Fruit fly (Drosophila melanogaster) whole organism, embryonic: ENCODE measurements around the gene CG18269.

ENCODE experiments used
- CG10431 ChIP-seq: fragments of 200-800 bp; sonication (Bioruptor generic); optimal IDR thresholded peaks from 3 replicates; lab custom pipeline; 2018; ENCODE audit warnings: missing biosample characterization, mild to moderate bottlenecking, missing genetic modification characterization
- CG11085 ChIP-seq: fragments of 200-800 bp; sonication (Bioruptor generic); IDR thresholded peaks from 2 replicates; pipeline ENCODE4 v1.3.6; 2022; ENCODE audit warnings: missing biosample characterization, missing genetic modification characterization
- CG11560 ChIP-seq: fragments of 200-800 bp; sonication (Bioruptor generic); IDR thresholded peaks from 3 replicates; pipeline ENCODE4 v1.3.6; 2022; ENCODE audit warnings: missing biosample characterization, missing genetic modification characterization
- CG11695 ChIP-seq: fragments of 200-800 bp; sonication (Bioruptor generic); IDR thresholded peaks from 3 replicates; pipeline ENCODE4 v1.3.6; 2022; ENCODE audit warnings: missing biosample characterization, missing genetic modification characterization
- CG15269 ChIP-seq: fragments of 200-800 bp; sonication (Bioruptor generic); optimal IDR thresholded peaks from 2 replicates; lab custom pipeline; 2018; ENCODE audit warnings: missing biosample characterization, mild to moderate bottlenecking, missing genetic modification characterization, moderate library complexity
- CG17612 ChIP-seq: fragments of 200-800 bp; sonication (Bioruptor generic); IDR thresholded peaks from 2 replicates; pipeline ENCODE4 v1.3.6; 2022; ENCODE audit warnings: missing biosample characterization, missing genetic modification characterization
- CG18476 ChIP-seq: fragments of 200-800 bp; sonication (Bioruptor generic); optimal IDR thresholded peaks from 2 replicates; lab custom pipeline; 2016; ENCODE audit warnings: missing biosample characterization, mild to moderate bottlenecking, missing genetic modification characterization
- CG2875 ChIP-seq: fragments of 200-800 bp; sonication (Bioruptor generic); optimal IDR thresholded peaks from 2 replicates; lab custom pipeline; 2017; ENCODE audit warnings: missing biosample characterization, mild to moderate bottlenecking, missing genetic modification characterization, missing genetic modification reagents
- CG31224 ChIP-seq: fragments of 200-800 bp; sonication (Bioruptor generic); IDR thresholded peaks from 2 replicates; pipeline ENCODE4 v1.3.6; 2022; ENCODE audit warnings: missing biosample characterization, missing genetic modification characterization
- CG33213 ChIP-seq: fragments of 200-800 bp; sonication (Bioruptor generic); optimal IDR thresholded peaks from 3 replicates; lab custom pipeline; 2016; ENCODE audit warnings: missing biosample characterization, missing genetic modification characterization
- CG34224 ChIP-seq: fragments of 200-800 bp; sonication (Bioruptor generic); IDR thresholded peaks from 3 replicates; pipeline ENCODE4 v1.3.6; 2022; ENCODE audit warnings: missing biosample characterization, missing genetic modification characterization; ENCODE audit not compliant: partially characterized antibody
- CG4282 ChIP-seq: fragments of 200-800 bp; sonication (Bioruptor generic); optimal IDR thresholded peaks from 2 replicates; lab custom pipeline; 2016; ENCODE audit warnings: missing biosample characterization, missing genetic modification characterization
- CG5953 ChIP-seq: fragments of 200-800 bp; sonication (Bioruptor generic); IDR thresholded peaks from 2 replicates; pipeline ENCODE4 v1.3.6; 2022; ENCODE audit warnings: missing biosample characterization, missing genetic modification characterization
- CG6683 ChIP-seq: fragments of 200-800 bp; sonication (Bioruptor generic); optimal IDR thresholded peaks from 2 replicates; lab custom pipeline; 2017; ENCODE audit warnings: missing biosample characterization, mild to moderate bottlenecking, missing genetic modification characterization, missing genetic modification reagents
- CG6791 ChIP-seq: fragments of 200-800 bp; sonication (Bioruptor generic); IDR thresholded peaks from 3 replicates; pipeline ENCODE4 v1.3.6; 2022; ENCODE audit warnings: missing biosample characterization, missing genetic modification characterization; ENCODE audit not compliant: partially characterized antibody
- CG7357 ChIP-seq: fragments of 200-800 bp; sonication (Bioruptor generic); IDR thresholded peaks from 3 replicates; pipeline ENCODE4 v1.3.6; 2022; ENCODE audit warnings: missing biosample characterization, missing genetic modification characterization
- CG8388 ChIP-seq: fragments of 200-800 bp; sonication (Bioruptor generic); optimal IDR thresholded peaks from 2 replicates; lab custom pipeline; 2019; ENCODE audit warnings: missing biosample characterization, mild to moderate bottlenecking, missing genetic modification characterization, moderate library complexity
- CG8924 ChIP-seq: fragments of 200-800 bp; optimal IDR thresholded peaks from 3 replicates; lab custom pipeline; 2019; ENCODE audit warnings: missing biosample characterization, mild to moderate bottlenecking, missing genetic modification characterization, moderate library complexity
- CG9797 ChIP-seq: fragments of 200-800 bp; sonication (Bioruptor generic); optimal IDR thresholded peaks from 3 replicates; lab custom pipeline; 2018; ENCODE audit warnings: missing biosample characterization, mild to moderate bottlenecking, missing genetic modification characterization
- Chrac-16 ChIP-seq: fragments of 200-800 bp; sonication (Bioruptor generic); optimal IDR thresholded peaks from 3 replicates; lab custom pipeline; 2016; ENCODE audit warnings: missing biosample characterization, missing genetic modification characterization
- Doc2 ChIP-seq: fragments of 200-800 bp; sonication (Bioruptor generic); IDR thresholded peaks from 2 replicates; pipeline ENCODE4 v1.3.6; 2022; ENCODE audit warnings: missing biosample characterization, missing genetic modification characterization
- E2f1 ChIP-seq: fragments of 200-800 bp; sonication (Bioruptor generic); IDR thresholded peaks from 2 replicates; pipeline ENCODE4 v1.3.6; 2022; ENCODE audit warnings: missing biosample characterization, missing genetic modification characterization
- Fer2 ChIP-seq: fragments of 200-800 bp; sonication (Bioruptor generic); optimal IDR thresholded peaks from 2 replicates; lab custom pipeline; 2018; ENCODE audit warnings: missing biosample characterization, mild to moderate bottlenecking, missing genetic modification characterization, moderate library complexity
- HLH3B ChIP-seq: fragments of 200-800 bp; sonication (Bioruptor generic); IDR thresholded peaks from 2 replicates; pipeline ENCODE4 v1.3.6; 2022; ENCODE audit warnings: missing biosample characterization, missing genetic modification characterization
- Kr ChIP-seq: fragments of 200-800 bp; sonication (Bioruptor generic); optimal IDR thresholded peaks from 2 replicates; lab custom pipeline; 2017; ENCODE audit warnings: missing biosample characterization, mild to moderate bottlenecking, missing genetic modification characterization
- MTF-1 ChIP-seq: fragments of 200-800 bp; sonication (Bioruptor generic); optimal IDR thresholded peaks from 2 replicates; lab custom pipeline; 2018; ENCODE audit warnings: missing biosample characterization, mild to moderate bottlenecking, missing genetic modification characterization, borderline replicate concordance
- Mad ChIP-seq: fragments of 200-800 bp; sonication (Bioruptor generic); optimal IDR thresholded peaks from 2 replicates; lab custom pipeline; 2016; ENCODE audit warnings: missing biosample characterization, missing genetic modification characterization
- Med ChIP-seq: fragments of 200-800 bp; sonication (Bioruptor generic); peaks from one replicate; lab custom pipeline; 2016; ENCODE audit warnings: missing biosample characterization, missing genetic modification characterization, mild to moderate bottlenecking, inconsistent platforms, moderate library complexity
- Rx ChIP-seq: fragments of 200-800 bp; sonication (Bioruptor generic); IDR thresholded peaks from 2 replicates; pipeline ENCODE4 v1.3.6; 2022; ENCODE audit warnings: missing biosample characterization, missing genetic modification characterization
- Sry-δ ChIP-seq: fragments of 200-800 bp; sonication (Bioruptor generic); optimal IDR thresholded peaks from 2 replicates; lab custom pipeline; 2016; ENCODE audit warnings: missing biosample characterization, missing genetic modification characterization
- Vsx1 ChIP-seq: fragments of 200-800 bp; sonication (Bioruptor generic); optimal IDR thresholded peaks from 2 replicates; lab custom pipeline; 2017; ENCODE audit warnings: missing biosample characterization, mild to moderate bottlenecking, missing genetic modification characterization, missing genetic modification reagents
- bab2 ChIP-seq: fragments of 200-800 bp; sonication (Bioruptor generic); optimal IDR thresholded peaks from 2 replicates; lab custom pipeline; 2016; ENCODE audit warnings: missing biosample characterization, missing genetic modification characterization
- br ChIP-seq: fragments of >200 bp; optimal IDR thresholded peaks from 2 replicates; lab custom pipeline; 2017
- cas ChIP-seq: fragments of 200-800 bp; sonication (Bioruptor generic); IDR thresholded peaks from 2 replicates; pipeline ENCODE4 v1.3.6; 2022; ENCODE audit warnings: missing biosample characterization, missing genetic modification characterization
- cato ChIP-seq: fragments of 200-800 bp; sonication (Bioruptor generic); optimal IDR thresholded peaks from 2 replicates; lab custom pipeline; 2016; ENCODE audit warnings: missing biosample characterization, missing genetic modification characterization, borderline replicate concordance
- chn ChIP-seq: fragments of 200-800 bp; sonication (Bioruptor generic); optimal IDR thresholded peaks from 2 replicates; lab custom pipeline; 2016; ENCODE audit warnings: missing biosample characterization, missing genetic modification characterization
- crc ChIP-seq: fragments of 200-800 bp; sonication (Bioruptor generic); optimal IDR thresholded peaks from 2 replicates; lab custom pipeline; 2016; ENCODE audit warnings: missing biosample characterization, missing genetic modification characterization
- fd102C ChIP-seq: fragments of 200-800 bp; sonication (Bioruptor generic); optimal IDR thresholded peaks from 2 replicates; lab custom pipeline; 2018; ENCODE audit warnings: missing biosample characterization, mild to moderate bottlenecking, missing genetic modification characterization, moderate library complexity
- fu2 ChIP-seq: fragments of 200-800 bp; sonication (Bioruptor generic); optimal IDR thresholded peaks from 2 replicates; lab custom pipeline; 2016; ENCODE audit warnings: missing biosample characterization, missing genetic modification characterization
- gcm2 ChIP-seq: fragments of 200-800 bp; sonication (Bioruptor generic); optimal IDR thresholded peaks from 2 replicates; lab custom pipeline; 2016; ENCODE audit warnings: missing biosample characterization, missing genetic modification characterization
- ham ChIP-seq: fragments of 200-800 bp; sonication (Bioruptor generic); IDR thresholded peaks from 2 replicates; pipeline ENCODE4 v1.3.6; 2022; ENCODE audit warnings: missing biosample characterization, missing genetic modification characterization
- insv ChIP-seq, 2 experiments: fragments of 200-800 bp; sonication (Bioruptor generic); optimal IDR thresholded peaks; 3 replicates each; lab custom pipeline; 2016 to 2018; ENCODE audit warnings: missing biosample characterization in 2 of 2, missing genetic modification characterization in 2 of 2
- lilli ChIP-seq: fragments of 200-800 bp; sonication (Bioruptor generic); optimal IDR thresholded peaks from 3 replicates; lab custom pipeline; 2016; ENCODE audit warnings: missing biosample characterization, missing genetic modification characterization
- nau ChIP-seq: fragments of 200-800 bp; sonication (Bioruptor generic); optimal IDR thresholded peaks from 3 replicates; lab custom pipeline; 2017; ENCODE audit warnings: missing biosample characterization, mild to moderate bottlenecking, missing genetic modification characterization, missing genetic modification reagents
- pita ChIP-seq: fragments of 200-800 bp; sonication (Bioruptor generic); optimal IDR thresholded peaks from 2 replicates; lab custom pipeline; 2017; ENCODE audit warnings: missing biosample characterization, mild to moderate bottlenecking, missing genetic modification characterization
- salm ChIP-seq: fragments of 200-800 bp; sonication (Bioruptor generic); optimal IDR thresholded peaks from 2 replicates; lab custom pipeline; 2018; ENCODE audit warnings: missing biosample characterization, mild to moderate bottlenecking, missing genetic modification characterization
- sob ChIP-seq: fragments of 200-800 bp; sonication (Bioruptor generic); IDR thresholded peaks from 2 replicates; pipeline ENCODE4 v1.3.6; 2022; ENCODE audit warnings: missing biosample characterization, missing genetic modification characterization
- stc ChIP-seq: fragments of 200-800 bp; sonication (Bioruptor generic); IDR thresholded peaks from 2 replicates; pipeline ENCODE4 v1.3.6; 2022; ENCODE audit warnings: missing biosample characterization, missing genetic modification characterization
- tap ChIP-seq: fragments of 200-800 bp; optimal IDR thresholded peaks from 3 replicates; lab custom pipeline; 2019; ENCODE audit warnings: missing biosample characterization, mild to moderate bottlenecking, missing genetic modification characterization, moderate library complexity
- tgo ChIP-seq: fragments of 200-800 bp; sonication (Bioruptor generic); IDR thresholded peaks from 3 replicates; pipeline ENCODE4 v1.3.6; 2022; ENCODE audit warnings: missing biosample characterization, missing genetic modification characterization
- tll ChIP-seq, 2 experiments: fragments of 200-800 bp in 1 of 2; fragments of >200 bp in 1 of 2; sonication (Bioruptor generic) in 1 of 2; optimal IDR thresholded peaks; 2 replicates each; lab custom pipeline; 2017 to 2019; ENCODE audit warnings: missing biosample characterization in 2 of 2, missing genetic modification characterization in 2 of 2, mild to moderate bottlenecking in 1 of 2, moderate library complexity in 1 of 2
- toy ChIP-seq: fragments of 200-800 bp; sonication (Bioruptor generic); IDR thresholded peaks from 2 replicates; pipeline ENCODE4 v1.3.6; 2022; ENCODE audit warnings: missing biosample characterization, missing genetic modification characterization
- yki ChIP-seq: fragments of >200 bp; optimal IDR thresholded peaks from 3 replicates; lab custom pipeline; 2018

Gene CG18269

dm6 chr2L:5532061-5532460 lies 19.6 kb upstream of the CG18269 start, which contains the start of gene Coq6:
Gene Coq6, minus strand, starts transcription at chr2L:5532223.
- no peak for TF ChIP-seq CG4282 (GFP tag; lab: Kevin White, UChicago)
- no peak for TF ChIP-seq tap (tag; lab: Kevin White, UChicago)
- TF ChIP-seq cato (GFP tag; lab: Kevin White, UChicago) = no peak
- TF ChIP-seq br (lab: Kevin White, UChicago) = no peak
- TF ChIP-seq Med (GFP tag; lab: Kevin White, UChicago) = peak; percentile 83
- no peak for TF ChIP-seq Rx (GFP tag; lab: Robert Waterston, UW)
- TF ChIP-seq toy (GFP tag; lab: Robert Waterston, UW) = no peak
- peak; percentile 75 for TF ChIP-seq CG6791 (GFP tag; lab: Robert Waterston, UW)
- TF ChIP-seq pita = no peak
- no peak for TF ChIP-seq CG9797 (GFP tag; lab: Kevin White, UChicago)
- no peak for TF ChIP-seq CG5953 (GFP tag; lab: Robert Waterston, UW)
- no peak for TF ChIP-seq CG11695 (GFP tag; lab: Robert Waterston, UW)
- no peak for TF ChIP-seq gcm2 (GFP tag; lab: Kevin White, UChicago)
- TF ChIP-seq CG8388 (GFP tag; lab: Kevin White, UChicago) = no peak
- TF ChIP-seq CG11560 = no peak
- TF ChIP-seq CG15269 (tag; lab: Kevin White, UChicago) = no peak
- TF ChIP-seq Fer2 (tag; lab: Kevin White, UChicago) = no peak
- no peak for TF ChIP-seq yki (lab: Kevin White, UChicago)
- TF ChIP-seq insv (GFP tag; optimal IDR thresholded peaks at IDR 0.05; lab: Kevin White, UChicago) = no peak
- no peak for TF ChIP-seq lilli (GFP tag; lab: Kevin White, UChicago)
- TF ChIP-seq ham (GFP tag; lab: Robert Waterston, UW) = no peak
- no peak for TF ChIP-seq nau (GFP tag; lab: Kevin White, UChicago)
- no peak for TF ChIP-seq fd102C (GFP tag; lab: Kevin White, UChicago)
- TF ChIP-seq Chrac-16 (GFP tag; lab: Kevin White, UChicago) = no peak
- no peak for TF ChIP-seq crc (GFP tag; lab: Kevin White, UChicago)
- no peak for TF ChIP-seq CG8924 (tag; lab: Kevin White, UChicago)
- no peak for TF ChIP-seq CG11085
- peak; percentile 78 for TF ChIP-seq Sry-δ
- no peak for TF ChIP-seq CG10431
- no peak for TF ChIP-seq sob
- TF ChIP-seq chn (GFP tag; lab: Kevin White, UChicago) = no peak
- no peak for TF ChIP-seq CG2875 (GFP tag; lab: Kevin White, UChicago)
- no peak for TF ChIP-seq Kr (GFP tag; lab: Kevin White, UChicago)
- TF ChIP-seq CG6683 (GFP tag; lab: Kevin White, UChicago) = no peak
- no peak for TF ChIP-seq stc (GFP tag; lab: Robert Waterston, UW)
- TF ChIP-seq CG17612 (GFP tag; lab: Robert Waterston, UW) = no peak
- TF ChIP-seq E2f1 (GFP tag; lab: Robert Waterston, UW) = no peak
- TF ChIP-seq tgo (GFP tag; lab: Robert Waterston, UW) = no peak
- no peak for TF ChIP-seq CG31224 (GFP tag; lab: Robert Waterston, UW)
- TF ChIP-seq Doc2 (GFP tag; lab: Robert Waterston, UW) = no peak
- no peak for TF ChIP-seq MTF-1 (GFP tag; lab: Kevin White, UChicago)
- TF ChIP-seq fu2 (GFP tag; lab: Kevin White, UChicago) = no peak
- peak; percentile 68 for TF ChIP-seq CG34224 (GFP tag; lab: Robert Waterston, UW)
- no peak for TF ChIP-seq cas (GFP tag; lab: Robert Waterston, UW)
- TF ChIP-seq Vsx1 (GFP tag; lab: Kevin White, UChicago) = no peak
- no peak for TF ChIP-seq CG33213 (GFP tag; lab: Kevin White, UChicago)
- TF ChIP-seq Mad (GFP tag; lab: Kevin White, UChicago) = no peak
- no peak for TF ChIP-seq tll (GFP tag; optimal IDR thresholded peaks at IDR 0.05; lab: Kevin White, UChicago)
- no peak for TF ChIP-seq CG18476 (GFP tag; lab: Kevin White, UChicago)
- TF ChIP-seq bab2 = no peak
- no peak for TF ChIP-seq CG7357 (GFP tag; lab: Robert Waterston, UW)
- TF ChIP-seq HLH3B (GFP tag; lab: Robert Waterston, UW) = no peak
- TF ChIP-seq salm = no peak
